Worm (Caenorhabditis elegans): ENCODE data around the gene lelo-4.

The lelo-4 gene

ce11 chrII:5734883-5735282 is 20.2 kb downstream of the lelo-4 start:
- no peak for TF ChIP-seq nhr-102 (tag; optimal IDR thresholded peaks at IDR 0.05)
- TF ChIP-seq ztf-7 (tag; optimal IDR thresholded peaks at IDR 0.05): no peak
- TF ChIP-seq daf-8 (GFP tag; IDR thresholded peaks at IDR 0.05): no peak
- TF ChIP-seq pha-4 (GFP tag; IDR thresholded peaks at IDR 0.05): no peak
- TF ChIP-seq pha-4 (tag; optimal IDR thresholded peaks at IDR 0.05): no peak
- no peak for TF ChIP-seq snpc-1.2 (GFP tag; IDR thresholded peaks at IDR 0.05)
- no peak for TF ChIP-seq hmg-1.1 (GFP tag; IDR thresholded peaks at IDR 0.05)
- no peak for TF ChIP-seq zag-1 (tag; optimal IDR thresholded peaks at IDR 0.05)
- TF ChIP-seq dmd-8 (GFP tag; IDR thresholded peaks at IDR 0.05): no peak
- no peak for TF ChIP-seq nhr-48 (tag; optimal IDR thresholded peaks at IDR 0.05)

ce11 chrII:5735744-5736143 is 21.0 kb downstream of the lelo-4 start:
- TF ChIP-seq spr-1 (tag; optimal IDR thresholded peaks at IDR 0.05) (no peak), unc-62 (GFP tag; optimal IDR thresholded peaks at IDR 0.05 in 1 of 2) (peak in 1 of 2 experiments; percentile 1), unc-62 (tag; optimal IDR thresholded peaks at IDR 0.05) (no peak)

ce11 chrII:5736599-5736998 is 21.9 kb downstream of the lelo-4 start:
- no peak for TF ChIP-seq Y48G9A.11 (GFP tag; IDR thresholded peaks at IDR 0.05)
- TF ChIP-seq unc-62 (GFP tag; optimal IDR thresholded peaks at IDR 0.05 in 1 of 2): peak in 1 of 2 experiments; percentile 97
- no peak for TF ChIP-seq unc-62 (tag; optimal IDR thresholded peaks at IDR 0.05)

ce11 chrII:5738795-5739194 is 24.1 kb downstream of the lelo-4 start, which contains the start of gene hlh-14:
hlh-14 (minus strand) TSS chrII:5738895.
- TF ChIP-seq lin-13 (GFP tag; optimal IDR thresholded peaks at IDR 0.05) (no peak), R02D3.7 (tag; optimal IDR thresholded peaks at IDR 0.05) (no peak), lin-39 (tag; optimal IDR thresholded peaks at IDR 0.05) (no peak), nhr-10 (tag; optimal IDR thresholded peaks at IDR 0.05) (no peak), mxl-2 (GFP tag; conservative IDR thresholded peaks at IDR 0.05) (no peak), daf-12 (tag; optimal IDR thresholded peaks at IDR 0.05) (no peak), daf-16 (GFP tag; optimal IDR thresholded peaks at IDR 0.05) (no peak), daf-16 (tag; optimal IDR thresholded peaks at IDR 0.05) (no peak)

- TF ChIP-seq T20F7.1 (GFP tag; optimal IDR thresholded peaks at IDR 0.05): no peak
- peak; percentile 71 for TF ChIP-seq pqm-1 (tag; optimal IDR thresholded peaks at IDR 0.05)
- TF ChIP-seq dmd-6 (GFP tag; IDR thresholded peaks at IDR 0.05): 0 out of 2 replicates have a peak, but pooled peaks have one; percentile 9
These were observed 28.0 kb downstream of the lelo-4 start for ce11 chrII:5742767-5743166.

- TF ChIP-seq mdt-29 (GFP tag; IDR thresholded peaks at IDR 0.05) (no peak), set-16 (GFP tag; IDR thresholded peaks at IDR 0.05) (no peak), pqm-1 (tag; optimal IDR thresholded peaks at IDR 0.05) (peak; percentile 52), ceh-28 (tag; optimal IDR thresholded peaks at IDR 0.05) (no peak), Y105C5A.15 (GFP tag; IDR thresholded peaks at IDR 0.05) (no peak), nhr-77 (tag; optimal IDR thresholded peaks at IDR 0.05) (no peak), unc-62 (GFP tag; optimal IDR thresholded peaks at IDR 0.05 in 1 of 2) (no peak), unc-62 (tag; optimal IDR thresholded peaks at IDR 0.05) (no peak), snpc-4 (tag; optimal IDR thresholded peaks at IDR 0.05) (no peak), ceh-20 (GFP tag; IDR thresholded peaks at IDR 0.05) (no peak), ceh-44 (GFP tag; IDR thresholded peaks at IDR 0.05) (no peak), pha-4 (GFP tag; IDR thresholded peaks at IDR 0.05) (no peak), pha-4 (tag; optimal IDR thresholded peaks at IDR 0.05) (no peak), Y5F2A.4 (GFP tag; optimal IDR thresholded peaks at IDR 0.05) (no peak), dmd-6 (GFP tag; IDR thresholded peaks at IDR 0.05) (peak; percentile 55), hlh-30 (tag; optimal IDR thresholded peaks at IDR 0.05; ENCODE audit: insufficient read depth) (no peak), snpc-1.2 (GFP tag; IDR thresholded peaks at IDR 0.05) (no peak), nhr-28 (tag; optimal IDR thresholded peaks at IDR 0.05) (no peak), aha-1 (tag) (no peak), Y75B8A.6 (GFP tag; IDR thresholded peaks at IDR 0.05) (no peak), dve-1 (tag; optimal IDR thresholded peaks at IDR 0.05; ENCODE audit: insufficient read depth) (peak; percentile 59), F37D6.2 (tag; optimal IDR thresholded peaks at IDR 0.05) (no peak)
These were observed 29.6 kb downstream of the lelo-4 start for ce11 chrII:5744342-5744741.
